Worm (Caenorhabditis elegans) whole organism, early embryonic: ENCODE data around the gene nspb-2.

ENCODE experiments used
- B0310.2 ChIP-seq: sonication (generic microtip); optimal IDR thresholded peaks from 2 replicates; lab custom pipeline; 2016; ENCODE audit warnings: mild to moderate bottlenecking, missing genetic modification characterization, missing compliant biosample characterization
- F13C5.2 ChIP-seq: sonication (generic microtip); optimal IDR thresholded peaks from 2 replicates; lab custom pipeline; 2017; ENCODE audit warnings: mild to moderate bottlenecking, missing genetic modification characterization, inconsistent platforms, missing compliant biosample characterization
- aly-1 ChIP-seq: sonication (generic microtip); optimal IDR thresholded peaks from 2 replicates; lab custom pipeline; 2016; ENCODE audit warnings: missing genetic modification characterization, missing compliant biosample characterization
- ama-1 ChIP-seq: fragments of 150-350 bp; optimal IDR thresholded peaks from 2 replicates; lab custom pipeline; 2014
- ceh-13 ChIP-seq: fragments of 200-800 bp; sonication (Bioruptor generic); optimal IDR thresholded peaks from 2 replicates; lab custom pipeline; 2018; ENCODE audit warnings: mild to moderate bottlenecking, missing genetic modification characterization, missing compliant biosample characterization
- ceh-36 ChIP-seq: sonication (generic microtip); optimal IDR thresholded peaks from 2 replicates; lab custom pipeline; 2016; ENCODE audit warnings: missing genetic modification characterization, inconsistent platforms, missing compliant biosample characterization
- ets-7 ChIP-seq: sonication (generic microtip); optimal IDR thresholded peaks from 2 replicates; lab custom pipeline; 2016; ENCODE audit warnings: missing genotype, missing genetic modification characterization, missing compliant biosample characterization
- flt-1 ChIP-seq: fragments of 200-800 bp; sonication (Bioruptor generic); IDR thresholded peaks from 2 replicates; pipeline ENCODE4 v1.3.6; 2022; ENCODE audit warnings: missing genetic modification characterization, missing compliant biosample characterization
- hmbx-1 ChIP-seq: sonication (generic microtip); optimal IDR thresholded peaks from 2 replicates; lab custom pipeline; 2016; ENCODE audit warnings: mild to moderate bottlenecking, missing genetic modification characterization, missing compliant biosample characterization
- hmg-4 ChIP-seq: fragments of 200-800 bp; sonication (Bioruptor generic); optimal IDR thresholded peaks from 2 replicates; lab custom pipeline; 2018; ENCODE audit warnings: mild to moderate bottlenecking, missing genetic modification characterization, missing compliant biosample characterization
- hnd-1 ChIP-seq: sonication (generic microtip); optimal IDR thresholded peaks from 2 replicates; lab custom pipeline; 2016; ENCODE audit warnings: missing genetic modification characterization, missing compliant biosample characterization
- pes-1 ChIP-seq: fragments of 200-800 bp; sonication (Bioruptor generic); IDR thresholded peaks from 2 replicates; pipeline ENCODE4 v1.3.6; 2022; ENCODE audit warnings: missing genetic modification reagents, missing genetic modification characterization, missing compliant biosample characterization
- scrt-1 ChIP-seq: fragments of 200-800 bp; sonication (Bioruptor generic); IDR thresholded peaks from 2 replicates; pipeline ENCODE4 v1.3.6; 2022; ENCODE audit warnings: missing genetic modification characterization, missing compliant biosample characterization
- sea-1 ChIP-seq: fragments of 200-800 bp; sonication (Bioruptor generic); conservative IDR thresholded peaks from 2 replicates; pipeline ENCODE4 v1.3.6; 2022; ENCODE audit warnings: missing genetic modification characterization, missing compliant biosample characterization
- tbx-11 ChIP-seq: fragments of 200-800 bp; sonication (Bioruptor generic); IDR thresholded peaks from 2 replicates; pipeline ENCODE4 v1.3.6; 2022; ENCODE audit warnings: missing genetic modification characterization, missing compliant biosample characterization
- tbx-37 ChIP-seq: fragments of 200-800 bp; sonication (Bioruptor generic); conservative IDR thresholded peaks from 2 replicates; pipeline ENCODE4 v1.3.6; 2022; ENCODE audit warnings: missing genetic modification reagents, missing genetic modification characterization, missing compliant biosample characterization
- tra-4 ChIP-seq: sonication (generic microtip); optimal IDR thresholded peaks from 2 replicates; lab custom pipeline; 2017; ENCODE audit warnings: missing genetic modification characterization, missing compliant biosample characterization

Gene nspb-2

DNA sequence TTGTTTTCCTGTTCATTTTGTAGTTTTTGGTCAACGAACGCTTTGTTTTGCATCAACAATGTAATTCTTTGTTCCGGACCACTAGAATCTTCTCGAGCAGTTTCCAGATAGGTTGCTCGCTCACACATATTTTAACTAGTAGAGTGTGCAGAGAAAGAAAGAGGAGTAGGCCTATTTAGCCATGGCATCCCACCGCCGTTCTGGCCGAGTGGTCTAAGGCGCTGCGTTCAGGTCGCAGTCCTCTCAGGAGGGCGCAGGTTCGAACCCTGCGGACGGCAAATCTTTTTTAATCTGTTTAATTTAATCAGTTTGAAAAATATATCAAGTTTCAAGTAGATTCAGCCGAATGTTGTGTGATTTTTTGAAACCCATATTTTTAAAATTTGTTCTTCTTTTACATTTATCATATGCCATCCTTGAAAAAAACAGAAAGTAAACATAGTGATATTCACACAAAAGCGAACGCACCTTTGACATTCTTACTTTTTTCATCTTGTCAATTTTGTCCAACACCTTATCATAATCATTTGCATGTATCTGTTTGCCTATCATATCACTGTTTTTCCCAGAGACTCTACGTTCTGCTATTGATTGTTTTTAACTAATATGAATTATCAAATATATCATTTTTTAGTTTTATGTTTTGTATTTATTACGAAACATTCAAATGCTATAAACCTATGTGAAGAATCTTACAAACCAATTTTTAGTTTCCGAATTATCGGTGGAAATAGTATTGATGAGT, 34.7 kb upstream of the nspb-2 start, which contains the start of gene try-3:
Gene try-3, plus strand, starts transcription at position 532 of the 745 bp plus-strand sequence.
- TF ChIP-seq ama-1 (lab: Kevin White, UChicago) (no peak), flt-1 (GFP tag; lab: Robert Waterston, UW) (peak; percentile 86), ets-7 (tag; lab: Kevin White, UChicago) (peak; percentile 66), tbx-11 (GFP tag; lab: Robert Waterston, UW) (peak; percentile 81), B0310.2 (tag; lab: Kevin White, UChicago) (peak; percentile 34), hmg-4 (no peak), hmbx-1 (no peak), scrt-1 (GFP tag; lab: Robert Waterston, UW) (peak; percentile 80), aly-1 (tag; lab: Kevin White, UChicago) (peak; percentile 71), ceh-13 (GFP tag; lab: Kevin White, UChicago) (peak; percentile 67), pes-1 (peak; percentile 88), F13C5.2 (tag; lab: Kevin White, UChicago) (peak; percentile 57), tbx-37 (peak; percentile 75), tra-4 (tag; lab: Kevin White, UChicago) (peak; percentile 49), hnd-1 (peak; percentile 46), sea-1 (GFP tag; lab: Robert Waterston, UW) (peak; percentile 87), ceh-36 (tag; lab: Kevin White, UChicago) (peak; percentile 83)

DNA sequence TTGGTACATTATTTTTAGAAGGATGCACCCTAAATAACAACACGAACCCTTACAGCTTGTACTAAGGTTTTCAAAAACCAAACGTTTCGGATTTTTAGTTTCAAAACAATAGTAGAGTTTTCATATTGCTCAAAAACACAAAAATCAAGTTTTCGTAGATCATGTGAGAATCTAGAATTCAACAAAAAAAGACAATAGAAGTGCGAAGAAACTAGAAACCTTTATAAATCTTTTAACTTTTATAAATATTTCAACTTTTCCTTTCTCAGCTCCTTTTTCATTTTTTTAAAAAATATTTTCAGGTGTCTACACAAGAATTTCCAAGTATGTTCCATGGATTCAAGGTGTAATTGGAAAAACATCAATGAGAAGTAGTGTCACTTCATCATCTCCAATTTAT, 31.1 kb upstream of the nspb-2 start, which contains the start of gene best-9:
Gene best-9, plus strand, starts transcription at position 301 of the 400 bp plus-strand sequence.
- TF ChIP-seq F13C5.2 (tag; lab: Kevin White, UChicago) (no peak), B0310.2 (tag; lab: Kevin White, UChicago) (no peak)

DNA sequence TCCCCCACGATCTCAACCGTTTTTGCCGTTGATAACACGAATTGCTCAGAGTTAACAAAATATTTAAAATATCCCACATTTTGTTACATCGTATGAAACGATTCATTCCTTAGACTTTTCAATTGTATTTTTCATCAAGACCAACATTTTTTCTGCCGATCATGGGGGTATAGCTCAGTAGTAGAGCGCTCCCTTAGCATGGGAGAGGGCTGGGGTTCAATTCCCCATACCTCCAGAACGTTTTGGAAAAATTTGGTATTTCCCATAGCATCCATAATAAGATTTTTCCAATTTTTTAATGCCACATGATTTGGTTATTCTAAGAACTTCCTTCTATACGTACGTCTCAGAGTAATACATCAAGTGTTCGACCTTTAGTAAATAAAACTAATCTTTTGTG, 29.5 kb upstream of the nspb-2 start:
- no peak for TF ChIP-seq ceh-36 (tag; lab: Kevin White, UChicago)
- no peak for TF ChIP-seq tra-4 (tag; lab: Kevin White, UChicago)
- TF ChIP-seq ets-7 (tag; lab: Kevin White, UChicago), result no peak
- no peak for TF ChIP-seq F13C5.2 (tag; lab: Kevin White, UChicago)
- no peak for TF ChIP-seq hnd-1
- no peak for TF ChIP-seq ceh-13 (GFP tag; lab: Kevin White, UChicago)
- no peak for TF ChIP-seq aly-1 (tag; lab: Kevin White, UChicago)
- TF ChIP-seq pes-1, result no peak
- TF ChIP-seq flt-1 (GFP tag; lab: Robert Waterston, UW), result no peak
- TF ChIP-seq B0310.2 (tag; lab: Kevin White, UChicago), result no peak

DNA sequence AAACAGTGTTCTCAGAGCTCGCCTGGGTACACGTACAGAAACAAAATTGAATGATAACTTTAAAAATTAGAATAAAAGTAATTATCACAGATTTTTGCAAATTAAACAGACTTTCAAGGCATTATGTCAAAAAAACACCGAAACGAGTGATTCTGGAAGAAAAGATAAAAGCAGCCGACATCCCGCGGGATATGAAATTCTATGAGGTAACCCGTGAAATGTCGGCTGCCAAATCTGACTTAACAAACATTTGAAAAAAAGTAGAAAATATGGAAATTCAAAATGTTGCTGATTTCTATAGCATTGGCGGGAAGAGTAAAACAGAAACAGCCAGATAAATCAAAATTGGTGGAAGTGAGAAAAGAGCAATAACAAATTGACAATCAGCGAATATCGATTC, 25.9 kb upstream of the nspb-2 start:
- TF ChIP-seq aly-1 (tag; lab: Kevin White, UChicago) (no peak), scrt-1 (GFP tag; lab: Robert Waterston, UW) (no peak), B0310.2 (tag; lab: Kevin White, UChicago) (no peak), sea-1 (GFP tag; lab: Robert Waterston, UW) (no peak), tbx-11 (GFP tag; lab: Robert Waterston, UW) (no peak), hmg-4 (no peak), flt-1 (GFP tag; lab: Robert Waterston, UW) (no peak), ceh-13 (GFP tag; lab: Kevin White, UChicago) (no peak), F13C5.2 (tag; lab: Kevin White, UChicago) (no peak), pes-1 (no peak), ceh-36 (tag; lab: Kevin White, UChicago) (no peak), hmbx-1 (no peak), tbx-37 (no peak), hnd-1 (no peak), tra-4 (tag; lab: Kevin White, UChicago) (no peak), ama-1 (lab: Kevin White, UChicago) (no peak), ets-7 (tag; lab: Kevin White, UChicago) (no peak)

DNA sequence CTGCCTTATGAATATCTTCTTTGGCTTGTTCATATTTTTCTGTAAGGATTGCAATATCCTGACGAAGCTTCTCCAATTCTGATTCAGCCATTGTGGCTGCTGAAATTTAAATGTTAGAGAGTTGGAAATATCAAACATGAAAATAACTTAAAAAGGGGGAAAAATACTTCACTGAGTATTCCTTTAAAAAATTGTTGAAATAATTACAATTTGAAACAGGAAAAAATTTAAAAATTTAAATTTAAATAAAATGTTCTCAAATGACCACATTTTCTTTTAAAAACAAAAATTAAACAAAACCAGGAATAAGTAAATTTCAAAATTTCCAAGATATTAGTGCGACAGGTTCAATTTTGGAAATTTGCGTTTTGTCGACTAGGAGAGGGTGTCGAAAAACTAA, 19.3 kb upstream of the nspb-2 start, which contains the start of gene bicd-1:
Gene bicd-1, minus strand, starts transcription at position 101 of the 400 bp plus-strand sequence.
- TF ChIP-seq hmg-4 (no peak), scrt-1 (GFP tag; lab: Robert Waterston, UW) (no peak), sea-1 (GFP tag; lab: Robert Waterston, UW) (no peak), pes-1 (no peak), flt-1 (GFP tag; lab: Robert Waterston, UW) (no peak), tbx-11 (GFP tag; lab: Robert Waterston, UW) (no peak), ets-7 (tag; lab: Kevin White, UChicago) (no peak)

DNA sequence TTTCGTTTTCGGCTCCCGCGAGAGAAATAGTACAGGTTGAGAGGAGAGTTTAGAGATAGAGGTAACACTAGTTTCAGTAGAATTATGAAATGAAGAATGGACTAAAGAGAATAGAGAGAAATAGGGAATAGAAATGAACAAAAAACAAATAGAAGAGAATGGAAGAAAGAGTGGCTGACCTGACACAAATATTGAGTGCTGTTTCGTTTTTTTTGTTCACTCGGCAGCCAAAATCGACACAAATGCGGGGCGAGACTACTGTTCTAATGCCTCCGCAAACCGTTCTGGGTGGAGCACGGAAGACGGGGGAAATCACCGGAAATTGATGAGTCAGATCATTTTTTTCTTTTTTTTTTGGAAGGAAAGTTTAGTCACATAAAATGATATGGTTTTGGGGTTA, 18.8 kb upstream of the nspb-2 start:
- no peak for TF ChIP-seq hmg-4
- no peak for TF ChIP-seq F13C5.2 (tag; lab: Kevin White, UChicago)
- no peak for TF ChIP-seq scrt-1 (GFP tag; lab: Robert Waterston, UW)
- no peak for TF ChIP-seq B0310.2 (tag; lab: Kevin White, UChicago)
- no peak for TF ChIP-seq tbx-11 (GFP tag; lab: Robert Waterston, UW)
- TF ChIP-seq ama-1 (lab: Kevin White, UChicago), result no peak

DNA sequence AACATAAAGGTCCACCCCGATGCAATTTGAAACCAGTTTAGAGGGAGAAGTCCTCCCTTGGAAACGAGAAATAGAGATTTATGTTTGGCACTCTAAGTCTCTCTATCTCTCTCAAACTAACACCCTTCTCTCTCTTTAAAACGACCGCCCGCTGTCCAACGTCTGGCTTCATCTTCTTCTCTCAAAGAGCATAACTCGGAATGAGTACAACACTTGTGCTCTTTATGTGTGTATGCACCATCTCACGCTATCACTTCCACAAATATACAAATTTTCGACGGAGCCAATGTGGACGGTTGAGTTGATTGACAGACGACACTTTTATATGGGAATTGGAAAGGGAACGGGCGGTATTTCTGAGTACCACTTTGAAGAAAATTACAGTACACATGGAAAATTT, 17.2 kb upstream of the nspb-2 start:
- no peak for TF ChIP-seq scrt-1 (GFP tag; lab: Robert Waterston, UW)
- TF ChIP-seq ets-7 (tag; lab: Kevin White, UChicago), result no peak
- no peak for TF ChIP-seq ceh-13 (GFP tag; lab: Kevin White, UChicago)
- no peak for TF ChIP-seq tra-4 (tag; lab: Kevin White, UChicago)
- TF ChIP-seq ceh-36 (tag; lab: Kevin White, UChicago), result no peak
- TF ChIP-seq tbx-11 (GFP tag; lab: Robert Waterston, UW), result no peak
- no peak for TF ChIP-seq hmg-4
- TF ChIP-seq hmbx-1, result no peak
- TF ChIP-seq tbx-37, result no peak
- no peak for TF ChIP-seq ama-1 (lab: Kevin White, UChicago)
- no peak for TF ChIP-seq hnd-1
- TF ChIP-seq F13C5.2 (tag; lab: Kevin White, UChicago), result no peak
- no peak for TF ChIP-seq pes-1
- TF ChIP-seq B0310.2 (tag; lab: Kevin White, UChicago), result no peak
- TF ChIP-seq flt-1 (GFP tag; lab: Robert Waterston, UW), result no peak
- TF ChIP-seq sea-1 (GFP tag; lab: Robert Waterston, UW), result no peak
- no peak for TF ChIP-seq aly-1 (tag; lab: Kevin White, UChicago)
